Fruit fly (Drosophila melanogaster): ENCODE measurements around the gene Cyp4d14.

Cyp4d14 gene

DNA sequence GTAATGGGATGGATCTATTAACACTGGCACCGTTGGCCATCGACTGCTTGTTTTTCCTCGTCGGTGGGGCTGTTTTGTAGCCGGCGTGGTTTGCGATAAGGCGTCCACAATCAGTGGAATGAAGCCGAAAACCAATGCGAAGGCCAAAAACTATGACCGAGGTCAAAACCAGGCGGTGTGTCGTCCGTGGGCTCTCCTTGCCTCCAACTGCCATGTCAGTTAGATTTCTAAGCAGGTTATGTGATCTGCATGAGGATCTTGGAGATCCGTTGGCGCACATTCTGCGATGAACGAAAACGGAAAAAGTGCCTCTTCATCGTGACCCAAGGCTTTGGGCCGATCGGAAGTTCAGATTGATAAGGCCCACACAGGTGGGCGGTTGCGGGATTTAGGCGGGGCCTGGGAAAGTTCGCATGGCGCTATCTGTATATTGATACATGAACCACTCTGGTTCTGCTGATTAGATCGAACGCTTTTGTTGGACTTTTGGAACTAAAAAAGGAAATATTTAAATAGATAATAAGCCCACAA is at the start of gene Cyp4d14:
Cyp4d14 (minus strand) TSS at position 51 of the 531 bp plus-strand sequence.
- no peak for TF ChIP-seq CG8159 (tag; optimal IDR thresholded peaks at IDR 0.05)
- TF ChIP-seq CG4496 (GFP tag; IDR thresholded peaks at IDR 0.05): no peak

DNA sequence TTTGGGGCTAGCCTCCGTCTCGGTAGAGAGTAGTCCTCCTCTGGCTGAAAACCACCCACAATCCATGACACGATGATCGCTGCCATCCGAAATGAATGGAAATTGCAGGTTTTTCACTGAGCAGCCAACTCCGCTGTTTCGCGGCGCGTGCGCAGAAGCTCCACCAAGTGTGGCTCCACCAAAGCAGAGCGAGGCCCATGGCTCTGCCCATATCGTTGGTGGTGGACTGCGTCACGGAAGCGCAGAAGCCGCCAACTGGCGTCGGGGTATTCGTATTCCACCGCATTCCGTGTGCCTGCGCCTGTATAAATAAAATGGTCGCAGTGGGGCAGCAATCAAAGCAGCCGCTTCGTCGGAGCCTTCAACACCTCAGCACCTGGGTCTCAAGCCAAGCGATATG is 48.3 kb upstream of the Cyp4d14 start, which contains the start of gene CG14052:
CG14052 (plus strand) TSS at position 301 of the 400 bp plus-strand sequence.
- TF ChIP-seq CG9948 (tag; optimal IDR thresholded peaks at IDR 0.05): no peak
- TF ChIP-seq Snoo (tag; optimal IDR thresholded peaks at IDR 0.05): no peak
- no peak for TF ChIP-seq fd96Ca (GFP tag; IDR thresholded peaks at IDR 0.05)
- TF ChIP-seq CG8159 (tag; optimal IDR thresholded peaks at IDR 0.05): no peak
- TF ChIP-seq CG8301 (tag; optimal IDR thresholded peaks at IDR 0.05): no peak
- TF ChIP-seq rn (GFP tag; IDR thresholded peaks at IDR 0.05): no peak
- no peak for TF ChIP-seq gl (tag; optimal IDR thresholded peaks at IDR 0.05)
- no peak for TF ChIP-seq CG13204 (GFP tag; optimal IDR thresholded peaks at IDR 0.05)
- TF ChIP-seq CG10348 (GFP tag; IDR thresholded peaks at IDR 0.05): no peak
- TF ChIP-seq CG17806 (tag; optimal IDR thresholded peaks at IDR 0.05): no peak
- TF ChIP-seq CG4496 (GFP tag; IDR thresholded peaks at IDR 0.05): no peak
- no peak for TF ChIP-seq CG14655 (GFP tag; optimal IDR thresholded peaks at IDR 0.05)
- no peak for TF ChIP-seq CG15710 (tag; optimal IDR thresholded peaks at IDR 0.05)
- TF ChIP-seq CG32121 (GFP tag; IDR thresholded peaks at IDR 0.05): no peak
- no peak for TF ChIP-seq Pif1A (GFP tag; optimal IDR thresholded peaks at IDR 0.05)
- TF ChIP-seq Pif1B (GFP tag; optimal IDR thresholded peaks at IDR 0.05): no peak
- no peak for TF ChIP-seq CG34367 (tag; optimal IDR thresholded peaks at IDR 0.05)
- no peak for TF ChIP-seq EcR (GFP tag; optimal IDR thresholded peaks at IDR 0.05)
- TF ChIP-seq Ets98B (GFP tag; IDR thresholded peaks at IDR 0.05): no peak

DNA sequence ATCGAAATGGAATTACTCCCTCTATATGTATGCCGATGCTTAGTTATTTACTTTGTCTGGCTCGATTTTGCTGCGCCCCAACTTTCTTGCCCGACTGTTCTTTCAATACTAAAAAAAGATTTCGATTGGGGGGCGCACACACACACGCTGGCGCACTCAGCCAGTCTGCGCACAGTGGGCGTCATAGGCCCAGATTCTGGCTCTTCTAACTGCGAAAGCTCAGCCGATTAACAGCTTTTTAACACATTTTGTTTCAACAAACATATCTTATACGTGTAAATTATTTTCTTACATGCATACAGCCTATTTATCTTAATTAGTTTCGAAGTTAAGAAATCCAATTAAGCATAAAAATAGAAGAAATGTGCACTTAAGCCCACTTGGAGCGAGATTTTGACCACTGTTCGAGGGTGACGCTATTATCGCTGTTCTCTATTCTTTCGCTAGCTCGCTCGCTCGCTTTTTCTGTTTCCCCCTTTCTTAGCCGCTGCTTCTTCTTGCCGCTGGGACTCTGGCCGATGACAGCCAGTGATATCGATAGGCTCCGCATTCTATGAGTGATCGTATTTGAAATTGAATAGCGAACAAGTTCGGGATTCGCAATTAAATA is 47.2 kb upstream of the Cyp4d14 start, which contains the start of gene Vinc:
Vinc (minus strand) TSS at position 387 of the 610 bp plus-strand sequence.
- TF ChIP-seq CG32121 (GFP tag; IDR thresholded peaks at IDR 0.05) (peak; percentile 90), EcR (GFP tag; optimal IDR thresholded peaks at IDR 0.05) (peak; percentile 72), rn (GFP tag; IDR thresholded peaks at IDR 0.05) (peak; percentile 40; the same call in 1 of the 2 replicates), Snoo (tag; optimal IDR thresholded peaks at IDR 0.05) (peak; percentile 90), fd96Ca (GFP tag; IDR thresholded peaks at IDR 0.05) (peak; percentile 92), CG4496 (GFP tag; IDR thresholded peaks at IDR 0.05) (peak; percentile 84), CG12605 (GFP tag; IDR thresholded peaks at IDR 0.05) (peak; percentile 45; the same call in 1 of the 2 replicates), CG8159 (tag; optimal IDR thresholded peaks at IDR 0.05) (peak; percentile 94), CG14655 (GFP tag; optimal IDR thresholded peaks at IDR 0.05) (peak; percentile 94), CG10348 (GFP tag; IDR thresholded peaks at IDR 0.05) (peak; percentile 34; the same call in 1 of the 2 replicates), CG13204 (GFP tag; optimal IDR thresholded peaks at IDR 0.05) (no peak), Ets98B (GFP tag; IDR thresholded peaks at IDR 0.05) (peak; percentile 88), CG34367 (tag; optimal IDR thresholded peaks at IDR 0.05) (peak; percentile 80), CG8301 (tag; optimal IDR thresholded peaks at IDR 0.05) (peak; percentile 93), gl (tag; optimal IDR thresholded peaks at IDR 0.05) (peak; percentile 85), CG9948 (tag; optimal IDR thresholded peaks at IDR 0.05) (peak; percentile 79), D1 (tag; optimal IDR thresholded peaks at IDR 0.05) (no peak), CG15710 (tag; optimal IDR thresholded peaks at IDR 0.05) (peak; percentile 79), Pif1B (GFP tag; optimal IDR thresholded peaks at IDR 0.05) (peak; percentile 87), Pif1A (GFP tag; optimal IDR thresholded peaks at IDR 0.05) (peak; percentile 92), CG17806 (tag; optimal IDR thresholded peaks at IDR 0.05) (peak; percentile 86)

DNA sequence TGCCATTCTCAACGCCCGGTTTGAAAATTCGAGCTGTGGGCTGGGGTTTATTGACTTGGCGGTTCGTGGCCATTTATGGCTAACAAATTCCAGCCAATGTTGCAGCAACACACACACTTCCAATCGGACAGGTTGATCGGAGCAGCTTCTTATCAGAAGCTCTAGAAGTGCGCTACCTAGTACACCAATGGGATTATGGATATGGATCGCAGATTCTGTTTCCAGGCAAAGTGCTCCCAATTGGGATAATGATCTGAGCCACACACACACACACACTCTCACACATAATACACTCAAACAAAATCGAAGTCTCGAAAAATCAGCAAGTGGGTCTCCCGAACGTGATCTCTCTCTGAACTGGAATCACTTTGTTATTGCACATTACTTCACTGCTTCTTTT is 46.5 kb upstream of the Cyp4d14 start:
- TF ChIP-seq CG9948 (tag; optimal IDR thresholded peaks at IDR 0.05): no peak
- no peak for TF ChIP-seq gl (tag; optimal IDR thresholded peaks at IDR 0.05)
- no peak for TF ChIP-seq Pif1B (GFP tag; optimal IDR thresholded peaks at IDR 0.05)
- TF ChIP-seq fd96Ca (GFP tag; IDR thresholded peaks at IDR 0.05): no peak
- TF ChIP-seq Pif1A (GFP tag; optimal IDR thresholded peaks at IDR 0.05): no peak
- no peak for TF ChIP-seq CG10348 (GFP tag; IDR thresholded peaks at IDR 0.05)
- TF ChIP-seq CG8159 (tag; optimal IDR thresholded peaks at IDR 0.05): no peak
- no peak for TF ChIP-seq CG12605 (GFP tag; IDR thresholded peaks at IDR 0.05)
- no peak for TF ChIP-seq CG8301 (tag; optimal IDR thresholded peaks at IDR 0.05)
- no peak for TF ChIP-seq CG14655 (GFP tag; optimal IDR thresholded peaks at IDR 0.05)
- no peak for TF ChIP-seq CG17806 (tag; optimal IDR thresholded peaks at IDR 0.05)
- TF ChIP-seq rn (GFP tag; IDR thresholded peaks at IDR 0.05): no peak
- no peak for TF ChIP-seq D1 (tag; optimal IDR thresholded peaks at IDR 0.05)
- TF ChIP-seq CG32121 (GFP tag; IDR thresholded peaks at IDR 0.05): no peak
- TF ChIP-seq CG15710 (tag; optimal IDR thresholded peaks at IDR 0.05): no peak
- no peak for TF ChIP-seq CG13204 (GFP tag; optimal IDR thresholded peaks at IDR 0.05)
- TF ChIP-seq CG4496 (GFP tag; IDR thresholded peaks at IDR 0.05): no peak
- TF ChIP-seq Ets98B (GFP tag; IDR thresholded peaks at IDR 0.05): no peak

DNA sequence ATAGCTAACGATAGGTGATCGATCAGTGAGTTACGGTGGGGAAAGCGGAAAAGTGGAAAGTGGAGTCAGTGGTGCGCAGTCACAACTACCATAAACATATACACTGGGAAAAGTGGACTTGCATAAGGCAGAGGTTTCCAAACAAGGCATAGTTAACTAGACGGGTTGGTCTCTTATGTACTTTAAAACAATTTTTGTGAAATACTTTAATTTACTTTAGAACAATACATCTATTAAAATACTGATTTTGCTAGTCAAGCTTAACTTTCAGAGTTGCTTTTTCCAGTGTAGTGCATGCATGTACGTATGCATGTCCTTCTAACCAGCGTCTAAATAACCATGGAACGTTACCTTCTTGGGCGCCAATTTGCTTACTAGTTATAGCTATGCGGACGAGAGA is 44.8 kb upstream of the Cyp4d14 start:
- TF ChIP-seq CG9948 (tag; optimal IDR thresholded peaks at IDR 0.05) (peak; percentile 20), Pif1A (GFP tag; optimal IDR thresholded peaks at IDR 0.05) (peak; percentile 41), Ets98B (GFP tag; IDR thresholded peaks at IDR 0.05) (peak; percentile 56; the same call in 1 of the 2 replicates), EcR (GFP tag; optimal IDR thresholded peaks at IDR 0.05) (no peak), CG17806 (tag; optimal IDR thresholded peaks at IDR 0.05) (peak; percentile 21), CG15710 (tag; optimal IDR thresholded peaks at IDR 0.05) (no peak), CG32121 (GFP tag; IDR thresholded peaks at IDR 0.05) (no peak), CG8159 (tag; optimal IDR thresholded peaks at IDR 0.05) (peak; percentile 13), D1 (tag; optimal IDR thresholded peaks at IDR 0.05) (no peak), CG12605 (GFP tag; IDR thresholded peaks at IDR 0.05) (no peak), CG13204 (GFP tag; optimal IDR thresholded peaks at IDR 0.05) (no peak), CG10348 (GFP tag; IDR thresholded peaks at IDR 0.05) (no peak), Snoo (tag; optimal IDR thresholded peaks at IDR 0.05) (no peak), CG34367 (tag; optimal IDR thresholded peaks at IDR 0.05) (no peak), CG4496 (GFP tag; IDR thresholded peaks at IDR 0.05) (peak; percentile 56; the same call in 1 of the 3 replicates), Pif1B (GFP tag; optimal IDR thresholded peaks at IDR 0.05) (no peak), gl (tag; optimal IDR thresholded peaks at IDR 0.05) (no peak), rn (GFP tag; IDR thresholded peaks at IDR 0.05) (no peak), CG8301 (tag; optimal IDR thresholded peaks at IDR 0.05) (peak; percentile 57), CG14655 (GFP tag; optimal IDR thresholded peaks at IDR 0.05) (peak; percentile 50), fd96Ca (GFP tag; IDR thresholded peaks at IDR 0.05) (peak; percentile 44; the same call in 2 of the 3 replicates)

Data from whole organism, pupa.